Worm (Caenorhabditis elegans): ENCODE data around the gene lgc-40.

Gene lgc-40

ce11 chrX:2344666-2345065 is 15.2 kb upstream of the lgc-40 start, which contains the start of gene nlp-2:
Gene nlp-2 (minus strand): TSS chrX:2344766.
- TF ChIP-seq Y55F3AM.14 (GFP tag; optimal IDR thresholded peaks at IDR 0.05) (no peak), zag-1 (tag; optimal IDR thresholded peaks at IDR 0.05) (no peak), gmeb-1 (tag; optimal IDR thresholded peaks at IDR 0.05) (no peak), nhr-23 (tag; optimal IDR thresholded peaks at IDR 0.05) (no peak), skn-1 (tag; optimal IDR thresholded peaks at IDR 0.05) (no peak), C34F6.9 (tag; optimal IDR thresholded peaks at IDR 0.05) (no peak)

- TF ChIP-seq sem-4 (tag; optimal IDR thresholded peaks at IDR 0.05): no peak
- no peak for TF ChIP-seq alr-1 (tag; optimal IDR thresholded peaks at IDR 0.05)
- peak; percentile 63 for TF ChIP-seq nhr-129 (tag; optimal IDR thresholded peaks at IDR 0.05)
- no peak for TF ChIP-seq nhr-6 (tag; optimal IDR thresholded peaks at IDR 0.05)
These were observed 11.9 kb upstream of the lgc-40 start for ce11 chrX:2347962-2348361.

ce11 chrX:2352929-2353328 is 7.0 kb upstream of the lgc-40 start:
- TF ChIP-seq alr-1 (tag; optimal IDR thresholded peaks at IDR 0.05): no peak
- TF ChIP-seq sma-3 (GFP tag; optimal IDR thresholded peaks at IDR 0.05): no peak
- TF ChIP-seq mbf-1 (tag; optimal IDR thresholded peaks at IDR 0.05): no peak
- no peak for TF ChIP-seq blmp-1 (tag; optimal IDR thresholded peaks at IDR 0.05; ENCODE audit: insufficient read depth)
- TF ChIP-seq unc-55 (GFP tag; optimal IDR thresholded peaks at IDR 0.05): no peak
- TF ChIP-seq lin-11 (tag; optimal IDR thresholded peaks at IDR 0.05): no peak
- no peak for TF ChIP-seq elt-1 (tag; optimal IDR thresholded peaks at IDR 0.05)
- TF ChIP-seq F13H6.1 (tag; optimal IDR thresholded peaks at IDR 0.05): no peak
- no peak for TF ChIP-seq unc-62 (GFP tag; optimal IDR thresholded peaks at IDR 0.05)
- TF ChIP-seq nhr-237 (tag; optimal IDR thresholded peaks at IDR 0.05): no peak
- TF ChIP-seq nhr-25 (tag; optimal IDR thresholded peaks at IDR 0.05): no peak

- TF ChIP-seq nhr-12 (tag; optimal IDR thresholded peaks at IDR 0.05) (no peak), ceh-16 (tag; optimal IDR thresholded peaks at IDR 0.05) (no peak), ZK546.5 (tag; optimal IDR thresholded peaks at IDR 0.05) (no peak), unc-62 (GFP tag; optimal IDR thresholded peaks at IDR 0.05) (no peak), nhr-23 (tag; optimal IDR thresholded peaks at IDR 0.05) (no peak), lin-11 (tag; optimal IDR thresholded peaks at IDR 0.05) (no peak), elt-3 (tag; optimal IDR thresholded peaks at IDR 0.05) (no peak), gmeb-1 (tag; optimal IDR thresholded peaks at IDR 0.05) (no peak)
These were observed 3.0 kb downstream of the lgc-40 start for ce11 chrX:2362872-2363271.

ce11 chrX:2364703-2365299 is 4.9 kb downstream of the lgc-40 start:
- peak; percentile 94 for TF ChIP-seq lin-13 (GFP tag; optimal IDR thresholded peaks at IDR 0.05)
- no peak for TF ChIP-seq unc-62 (GFP tag; optimal IDR thresholded peaks at IDR 0.05)
- TF ChIP-seq sma-9 (GFP tag; optimal IDR thresholded peaks at IDR 0.05): peak; percentile 85
- no peak for TF ChIP-seq sma-9 (tag; optimal IDR thresholded peaks at IDR 0.05)
- peak; percentile 90 for TF ChIP-seq nhr-237 (tag; optimal IDR thresholded peaks at IDR 0.05)
- TF ChIP-seq unc-39 (tag; optimal IDR thresholded peaks at IDR 0.05): no peak
- peak; percentile 68 for TF ChIP-seq aly-2 (tag; optimal IDR thresholded peaks at IDR 0.05)
- TF ChIP-seq ama-1 (optimal IDR thresholded peaks at IDR 0.05): no peak
- TF ChIP-seq egl-27 (tag; optimal IDR thresholded peaks at IDR 0.05): peak; percentile 92
- TF ChIP-seq blmp-1 (tag; optimal IDR thresholded peaks at IDR 0.05; ENCODE audit: insufficient read depth): peak; percentile 68
- TF ChIP-seq nhr-25 (tag; optimal IDR thresholded peaks at IDR 0.05): peak; percentile 97
- TF ChIP-seq nhr-21 (tag; optimal IDR thresholded peaks at IDR 0.05): peak; percentile 97
- peak; percentile 93 for TF ChIP-seq nhr-77 (tag; optimal IDR thresholded peaks at IDR 0.05)
- peak; percentile 85 for TF ChIP-seq nhr-129 (tag; optimal IDR thresholded peaks at IDR 0.05)
- TF ChIP-seq unc-55 (GFP tag; optimal IDR thresholded peaks at IDR 0.05): peak; percentile 58
- TF ChIP-seq sma-3 (GFP tag; optimal IDR thresholded peaks at IDR 0.05): peak; percentile 95
- peak; percentile 76 for TF ChIP-seq dmd-4 (tag; optimal IDR thresholded peaks at IDR 0.05)
- TF ChIP-seq lsy-2 (tag; optimal IDR thresholded peaks at IDR 0.05): peak; percentile 87 to 93
- no peak for TF ChIP-seq zag-1 (tag; optimal IDR thresholded peaks at IDR 0.05)
- TF ChIP-seq mab-5 (tag; optimal IDR thresholded peaks at IDR 0.05): peak; percentile 53
- peak; percentile 60 for TF ChIP-seq mbf-1 (tag; optimal IDR thresholded peaks at IDR 0.05)
- TF ChIP-seq ztf-1 (GFP tag; conservative IDR thresholded peaks at IDR 0.05): no peak
- peak; percentile 75 for TF ChIP-seq C34F6.9 (tag; optimal IDR thresholded peaks at IDR 0.05)
- TF ChIP-seq alr-1 (tag; optimal IDR thresholded peaks at IDR 0.05): no peak
- peak; percentile 48 for TF ChIP-seq nhr-12 (tag; optimal IDR thresholded peaks at IDR 0.05)
- no peak for TF ChIP-seq lin-11 (tag; optimal IDR thresholded peaks at IDR 0.05)
- peak; percentile 63 for TF ChIP-seq snpc-4 (tag; optimal IDR thresholded peaks at IDR 0.05)
- peak; percentile 66 for TF ChIP-seq R02D3.7 (tag; optimal IDR thresholded peaks at IDR 0.05)
- peak; percentile 90 for TF ChIP-seq sem-4 (tag; optimal IDR thresholded peaks at IDR 0.05)
- no peak for TF ChIP-seq elt-3 (tag; optimal IDR thresholded peaks at IDR 0.05)
- peak; percentile 51 for TF ChIP-seq ZK546.5 (tag; optimal IDR thresholded peaks at IDR 0.05)
- TF ChIP-seq ztf-4 (tag; optimal IDR thresholded peaks at IDR 0.05): peak; percentile 69
- peak; percentile 34 to 64 for TF ChIP-seq mdl-1 (tag; optimal IDR thresholded peaks at IDR 0.05)
- TF ChIP-seq crh-2 (tag; optimal IDR thresholded peaks at IDR 0.05): peak; percentile 97
- TF ChIP-seq ceh-82 (tag; optimal IDR thresholded peaks at IDR 0.05): peak; percentile 79
- peak; percentile 97 for TF ChIP-seq fos-1 (tag; optimal IDR thresholded peaks at IDR 0.05)

Measured in whole organism, L2 larva.